Worm (Caenorhabditis elegans) whole organism, L4/young adult: ENCODE data around the gene T28A11.4.

Source experiments
- dao-5 ChIP-seq: sonication (generic microtip); optimal IDR thresholded peaks from 2 replicates; lab custom pipeline; 2016; ENCODE audit warnings: missing genotype, missing genetic modification characterization, moderate library complexity, missing compliant biosample characterization
- him-1 ChIP-seq: sonication (generic microtip); optimal IDR thresholded peaks from 2 replicates; lab custom pipeline; 2016; ENCODE audit warnings: missing genotype, missing genetic modification reagents, missing genetic modification characterization, missing compliant biosample characterization

DNA sequence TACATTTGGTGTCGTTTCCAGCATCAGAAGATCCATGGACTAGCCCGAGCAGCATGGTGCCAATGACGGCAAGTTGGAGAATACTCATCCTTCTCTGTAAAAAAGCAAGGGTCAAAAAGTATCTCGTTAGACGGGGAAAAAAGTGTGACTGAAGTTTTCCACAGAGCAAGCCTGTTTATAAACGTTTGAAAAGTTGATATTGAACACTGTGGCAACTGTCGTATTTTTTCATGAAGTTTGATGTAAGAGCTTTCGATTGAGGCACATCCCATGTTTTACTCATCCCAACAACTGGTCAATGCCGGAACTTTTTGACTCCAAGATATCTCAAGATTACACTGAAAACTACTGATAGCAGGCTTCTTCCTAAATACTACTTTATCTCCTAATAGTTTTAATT, 45.1 kb downstream of the T28A11.4 start, which contains the start of gene F35F10.13:
- TF ChIP-seq him-1 (tag; lab: Kevin White, UChicago), result no peak
- TF ChIP-seq dao-5 (tag; lab: Kevin White, UChicago), result no peak
